Worm (Caenorhabditis elegans) whole organism, dauer: ENCODE measurements around the gene C16A11.3.

ENCODE experiments used
- unc-62 ChIP-seq: sonication (generic microtip); optimal IDR thresholded peaks from 2 replicates; lab custom pipeline; 2017; ENCODE audit warnings: missing biosample characterization, missing genetic modification reagents, missing genetic modification characterization

C16A11.3 gene

ce11 chrII:4229106-4229708, at the start of gene C16A11.3:
C16A11.3 (plus strand) TSS chrII:4229545.
- no peak for TF ChIP-seq unc-62 (GFP tag; lab: Kevin White, UChicago)

DNA sequence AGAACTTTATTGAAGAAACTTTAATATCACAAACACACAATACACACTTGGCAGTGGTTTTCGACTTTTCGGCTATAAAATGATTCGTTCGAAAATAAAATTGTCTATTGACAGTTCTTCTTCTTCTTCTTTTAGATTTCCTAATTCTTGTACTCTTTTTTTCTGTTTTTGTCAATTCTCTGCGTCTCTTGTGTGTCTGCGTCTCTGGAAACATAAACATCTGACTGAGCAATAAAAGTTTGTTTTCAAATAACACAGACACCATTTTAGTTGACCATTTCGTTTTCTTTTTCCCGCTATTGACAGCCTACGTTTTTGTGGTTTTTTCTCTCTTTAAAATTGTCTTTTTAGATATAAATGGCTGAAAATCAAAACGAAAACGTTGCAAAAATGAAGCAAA, 49.4 kb upstream of the C16A11.3 start, which contains the start of gene R03H10.1:
Gene R03H10.1, plus strand, starts transcription at position 352 of the 400 bp plus-strand sequence.
- TF ChIP-seq unc-62 (GFP tag; lab: Kevin White, UChicago), result no peak

DNA sequence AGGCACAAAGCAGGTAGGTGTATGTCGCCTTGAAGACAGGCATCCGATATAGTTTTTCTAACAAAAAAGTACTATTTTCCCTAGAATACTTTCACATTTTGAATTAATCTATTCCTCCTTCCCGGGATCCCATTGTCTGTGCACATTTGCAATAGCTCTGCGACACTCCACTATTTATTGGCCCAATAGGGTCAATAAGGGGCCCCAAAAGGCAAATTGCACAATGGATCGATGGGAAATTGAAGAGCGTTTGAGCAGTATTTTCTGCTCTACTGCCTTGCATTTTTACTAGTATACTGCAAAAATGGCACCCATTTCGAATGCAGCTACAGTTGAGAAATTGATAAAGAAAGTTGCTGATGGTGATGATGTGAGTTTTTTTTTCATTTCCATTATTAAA, 47.0 kb upstream of the C16A11.3 start, which contains the start of gene R03H10.11:
Gene R03H10.11, plus strand, starts transcription at position 301 of the 400 bp plus-strand sequence.
- TF ChIP-seq unc-62 (GFP tag; lab: Kevin White, UChicago), result no peak

DNA sequence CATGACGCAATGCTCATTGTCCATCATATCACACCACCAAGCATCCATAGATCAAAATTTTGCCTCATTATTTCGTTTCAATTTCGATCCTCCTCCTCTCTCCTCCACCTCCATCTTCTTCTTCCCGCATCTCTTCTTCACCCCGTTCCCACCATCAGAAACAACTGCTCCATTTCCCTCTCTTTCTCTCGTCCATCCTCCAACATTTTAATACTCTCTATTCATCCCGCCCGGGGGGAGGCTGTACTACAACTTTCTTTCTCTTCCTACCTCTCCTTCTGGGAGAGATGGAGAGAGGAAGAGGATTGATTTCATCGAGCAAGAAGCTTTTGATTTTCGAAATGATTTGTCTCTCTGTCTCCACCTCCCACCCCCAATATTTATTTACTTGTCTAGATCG, 45.4 kb upstream of the C16A11.3 start:
- no peak for TF ChIP-seq unc-62 (GFP tag; lab: Kevin White, UChicago)

DNA sequence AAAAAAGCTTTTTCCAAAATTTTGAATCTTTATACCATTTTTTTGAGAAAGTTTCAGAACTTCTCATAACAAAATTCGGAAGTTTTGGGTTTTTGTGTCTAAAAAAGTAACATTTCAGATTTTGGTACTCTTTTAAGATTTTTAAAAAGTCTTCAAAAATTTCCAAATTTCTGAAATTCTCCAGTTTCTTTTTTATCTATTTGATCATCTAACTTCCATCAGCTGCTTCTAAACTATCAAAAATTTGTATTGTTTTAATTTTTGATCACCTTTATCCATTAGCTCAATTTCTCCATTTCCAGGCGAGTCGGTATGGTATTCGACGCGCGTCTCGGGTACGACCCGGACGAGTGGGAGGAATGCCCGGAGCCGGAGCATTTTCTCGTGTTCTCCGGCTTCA, 43.0 kb upstream of the C16A11.3 start, which contains the start of gene cpna-1:
Gene cpna-1, plus strand, starts transcription at position 301 of the 400 bp plus-strand sequence.
- no peak for TF ChIP-seq unc-62 (GFP tag; lab: Kevin White, UChicago)

- TF ChIP-seq unc-62 (GFP tag; lab: Kevin White, UChicago), result no peak
Observed at ce11 chrII:4194127-4194526, 35.2 kb upstream of the C16A11.3 start, which contains the start of gene mth-2. mth-2 (minus strand) TSS chrII:4194314.

- no peak for TF ChIP-seq unc-62 (GFP tag; lab: Kevin White, UChicago)
Observed at ce11 chrII:4203729-4204184, 25.6 kb upstream of the C16A11.3 start, which contains the start of gene mth-1. mth-1 (minus strand) TSS chrII:4203779.

DNA sequence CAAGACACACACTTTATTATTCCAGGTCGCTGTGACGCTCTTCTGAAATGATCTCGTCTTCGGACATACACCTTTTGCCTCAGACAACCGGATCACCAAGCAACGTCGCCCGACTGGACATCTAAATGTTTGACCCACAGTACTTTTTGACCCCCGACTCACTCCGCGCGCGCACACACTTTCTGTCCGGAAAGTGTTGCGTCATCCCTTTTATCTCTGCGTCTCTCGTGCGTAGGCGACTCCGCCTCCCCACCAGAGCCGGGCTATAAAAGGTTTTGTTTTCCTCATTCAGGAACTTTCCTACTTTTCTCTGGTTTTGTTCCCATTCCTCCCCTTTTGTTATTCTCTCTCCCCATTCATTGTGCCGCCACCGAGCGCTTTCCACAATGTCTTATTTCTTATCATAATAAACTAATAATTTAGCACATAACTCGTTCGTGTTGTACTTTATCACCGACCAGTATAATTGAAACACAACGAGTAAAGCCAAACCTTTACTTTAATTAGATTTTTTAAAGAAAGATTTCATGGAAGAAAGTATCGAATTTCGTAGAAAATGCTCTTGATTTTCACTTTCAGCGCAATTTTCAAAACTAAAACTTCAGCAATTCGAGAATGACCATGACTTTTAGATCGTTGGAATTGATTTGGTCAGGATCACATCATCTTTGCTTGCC, 20.1 kb upstream of the C16A11.3 start, which contains the start of gene F31D5.6:
Gene F31D5.6, plus strand, starts transcription at position 627 of the 677 bp plus-strand sequence.
- TF ChIP-seq unc-62 (GFP tag; lab: Kevin White, UChicago), result no peak

DNA sequence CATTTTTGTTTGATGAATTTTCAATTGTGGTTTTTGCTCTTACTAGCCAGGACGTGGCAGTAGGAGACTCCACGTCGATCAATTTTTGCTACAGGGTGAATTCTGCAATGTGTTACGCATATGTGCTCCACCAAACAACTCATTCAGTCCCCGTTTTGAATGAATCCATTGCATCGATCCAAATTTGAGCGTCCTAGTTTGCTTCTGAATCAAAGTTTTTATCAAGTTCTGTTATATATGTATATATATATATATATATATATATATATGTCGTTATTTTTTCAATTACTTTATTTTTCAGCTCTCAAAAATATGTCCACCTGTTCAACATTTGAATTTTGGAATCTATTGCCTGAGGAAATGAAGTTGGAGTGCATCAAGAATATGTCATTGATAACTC, 18.2 kb upstream of the C16A11.3 start, which contains the start of gene F31D5.7:
Gene F31D5.7, plus strand, starts transcription at position 301 of the 400 bp plus-strand sequence.
- no peak for TF ChIP-seq unc-62 (GFP tag; lab: Kevin White, UChicago)

DNA sequence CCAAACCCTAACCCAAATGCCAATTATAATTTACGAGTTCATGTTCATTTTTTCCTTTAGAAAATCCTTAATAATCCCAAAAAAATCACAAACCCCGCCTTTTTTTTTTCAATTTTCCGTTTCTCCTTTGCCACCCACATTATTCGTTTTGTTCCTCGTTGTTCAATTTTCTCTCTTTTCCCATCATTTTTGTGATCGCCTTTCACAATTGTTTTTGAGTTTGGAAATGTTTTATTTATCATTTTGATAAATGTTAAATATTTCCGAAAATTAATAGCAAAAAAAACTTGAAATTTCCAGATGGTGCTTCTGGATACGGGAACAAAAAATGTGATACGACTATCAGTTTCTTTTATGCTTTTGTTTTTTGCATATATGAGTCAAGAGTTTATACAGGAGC, 14.0 kb upstream of the C16A11.3 start, which contains the start of gene F31D5.2:
Gene F31D5.2, plus strand, starts transcription at position 301 of the 400 bp plus-strand sequence.
- no peak for TF ChIP-seq unc-62 (GFP tag; lab: Kevin White, UChicago)

DNA sequence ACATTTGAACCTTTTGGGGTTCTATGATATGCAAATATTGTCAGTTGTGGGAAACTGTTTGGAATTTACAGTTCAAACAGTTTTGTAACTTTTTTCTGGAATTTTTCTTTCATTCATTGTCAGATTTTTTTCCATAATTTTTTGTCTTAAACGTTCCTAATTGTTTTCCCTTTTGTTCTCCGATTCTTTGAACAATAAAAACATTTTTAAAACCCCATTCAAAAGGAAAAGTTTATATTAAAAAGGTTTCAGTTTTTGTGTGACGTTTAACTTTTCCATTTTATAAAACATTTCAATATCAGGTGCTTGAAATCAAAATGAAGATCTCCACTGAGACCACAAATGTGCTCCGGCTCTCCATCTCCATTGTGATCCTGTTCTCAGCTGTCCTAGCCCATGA, 10.3 kb upstream of the C16A11.3 start, which contains the start of gene F31D5.1:
Gene F31D5.1, plus strand, starts transcription at position 301 of the 400 bp plus-strand sequence.
- no peak for TF ChIP-seq unc-62 (GFP tag; lab: Kevin White, UChicago)

- no peak for TF ChIP-seq unc-62 (GFP tag; lab: Kevin White, UChicago)
Observed at ce11 chrII:4222469-4222868, 6.9 kb upstream of the C16A11.3 start.

DNA sequence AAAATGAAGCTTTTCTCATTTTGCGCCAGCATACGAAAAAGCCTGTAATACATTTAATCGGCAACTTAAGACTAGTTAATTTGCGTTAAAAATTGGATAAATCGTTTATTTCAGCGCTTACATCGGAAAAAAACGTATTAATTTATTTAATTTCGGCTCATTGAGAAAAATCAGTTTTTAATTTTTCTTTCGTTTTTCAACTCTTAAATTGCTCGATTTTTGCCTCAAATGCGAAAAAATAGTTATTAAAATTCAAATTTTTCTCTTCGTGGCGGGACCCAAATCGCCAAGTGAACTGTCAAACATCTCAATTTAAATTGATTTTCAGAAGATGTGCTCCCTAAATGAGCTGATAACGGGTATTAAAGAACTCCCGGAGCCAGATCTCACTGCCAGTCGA, 6.4 kb upstream of the C16A11.3 start, which contains the start of gene C16A11.5:
Gene C16A11.5, plus strand, starts transcription at position 323 of the 400 bp plus-strand sequence.
- no peak for TF ChIP-seq unc-62 (GFP tag; lab: Kevin White, UChicago)

- TF ChIP-seq unc-62 (GFP tag; lab: Kevin White, UChicago), result no peak
Observed at ce11 chrII:4226598-4227096, 2.7 kb upstream of the C16A11.3 start, which contains the start of gene C16A11.4. C16A11.4 (plus strand) TSS chrII:4227046.

DNA sequence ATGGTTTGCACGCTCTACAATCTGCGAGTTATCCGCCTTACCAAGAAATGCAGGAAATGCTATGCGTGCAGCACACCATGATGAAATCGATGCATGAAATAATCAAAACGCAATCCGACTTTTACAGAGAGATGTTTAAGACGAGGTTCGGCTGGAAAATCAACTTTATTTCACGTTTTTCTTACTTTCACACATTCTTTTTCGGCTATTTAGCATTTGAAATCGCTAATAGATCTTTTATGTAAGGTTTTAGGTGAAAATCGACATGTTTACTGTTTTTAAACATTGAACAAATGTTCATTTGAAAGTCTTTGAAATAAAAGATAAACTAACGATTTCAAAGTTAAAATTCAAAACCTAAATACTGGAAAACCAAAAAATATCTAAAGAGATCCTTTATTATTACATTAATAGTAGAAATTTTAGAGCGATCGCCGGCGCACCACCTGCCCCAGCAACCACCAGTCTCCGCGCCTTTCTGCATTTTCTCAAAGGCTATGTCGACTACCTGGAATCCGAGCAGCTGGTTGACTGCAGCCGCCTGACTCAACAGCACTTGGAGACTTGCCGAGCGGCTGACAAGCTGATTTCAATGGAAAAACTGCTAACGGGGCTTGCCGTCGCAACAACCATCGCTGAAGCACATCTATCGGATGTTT, 1.1 kb upstream of the C16A11.3 start:
- no peak for TF ChIP-seq unc-62 (GFP tag; lab: Kevin White, UChicago)
